Worm (Caenorhabditis elegans): ENCODE measurements around the gene ZK1321.1.

- TF ChIP-seq flt-1 (GFP tag; IDR thresholded peaks at IDR 0.05), result no peak
- no peak for TF ChIP-seq ref-1 (GFP tag; conservative IDR thresholded peaks at IDR 0.05)
- no peak for TF ChIP-seq ztf-29 (GFP tag; IDR thresholded peaks at IDR 0.05)
- TF ChIP-seq med-1 (GFP tag; optimal IDR thresholded peaks at IDR 0.05; ENCODE audit: insufficient read depth), result no peak
- TF ChIP-seq T22C8.4 (GFP tag; IDR thresholded peaks at IDR 0.05), result no peak
- TF ChIP-seq tab-1 (GFP tag; IDR thresholded peaks at IDR 0.05), result no peak
- TF ChIP-seq cog-1 (tag; optimal IDR thresholded peaks at IDR 0.05), result no peak
These were observed 15.0 kb upstream of the ZK1321.1 start for ce11 chrII:9738820-9739219.
